Fruit fly (Drosophila melanogaster): ENCODE data around the gene CG6462.

CG6462 gene

dm6 chr3L:5996520-5996919 lies 40.4 kb upstream of the CG6462 start:
- no peak for TF ChIP-seq pdm3 (GFP tag; optimal IDR thresholded peaks at IDR 0.05)
- TF ChIP-seq fd85E (GFP tag; optimal IDR thresholded peaks at IDR 0.05) = no peak
- no peak for TF ChIP-seq CG11762 (GFP tag; optimal IDR thresholded peaks at IDR 0.05; ENCODE audit: insufficient read depth)
- TF ChIP-seq dsx (GFP tag; optimal IDR thresholded peaks at IDR 0.05; ENCODE audit: poor library complexity, severe bottlenecking) = no peak
- TF ChIP-seq net (GFP tag; optimal IDR thresholded peaks at IDR 0.05) = no peak
- no peak for TF ChIP-seq lz (GFP tag; optimal IDR thresholded peaks at IDR 0.05)
- no peak for TF ChIP-seq CG6808 (GFP tag; optimal IDR thresholded peaks at IDR 0.05)
- TF ChIP-seq Hr39 (GFP tag; optimal IDR thresholded peaks at IDR 0.05) = no peak
- no peak for TF ChIP-seq CG10631 (GFP tag; optimal IDR thresholded peaks at IDR 0.05)
- TF ChIP-seq CG7368 (GFP tag; optimal IDR thresholded peaks at IDR 0.05) = no peak
- no peak for TF ChIP-seq CG1621 (tag; optimal IDR thresholded peaks at IDR 0.05)
- TF ChIP-seq cyc (GFP tag; optimal IDR thresholded peaks at IDR 0.05) = no peak
- no peak for TF ChIP-seq Eip93F (GFP tag; optimal IDR thresholded peaks at IDR 0.05)
- no peak for TF ChIP-seq Lpt (GFP tag; optimal IDR thresholded peaks at IDR 0.05)
- no peak for TF ChIP-seq CG34406 (GFP tag; optimal IDR thresholded peaks at IDR 0.05)
- no peak for TF ChIP-seq CG3919 (GFP tag; optimal IDR thresholded peaks at IDR 0.05)

DNA sequence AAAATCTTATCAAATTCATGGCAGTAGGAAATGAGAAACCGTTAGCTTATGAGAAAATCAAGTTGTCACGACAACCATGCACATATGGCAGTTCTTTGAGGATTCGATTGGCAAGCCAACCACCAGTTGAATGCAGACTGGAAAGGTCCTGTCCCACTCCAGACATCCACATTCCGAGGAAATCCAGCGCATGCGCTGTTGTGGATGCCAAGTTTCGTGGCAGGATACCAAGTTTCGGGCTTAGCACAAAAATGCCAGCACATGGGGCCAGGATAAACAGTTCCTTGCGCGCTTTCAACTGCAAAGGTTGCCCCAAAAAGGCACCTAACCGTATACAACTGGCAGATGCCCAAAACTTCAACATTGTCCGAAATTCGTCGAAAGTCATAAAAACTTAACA lies 40.0 kb upstream of the CG6462 start, which contains the start of gene PVRAP:
Gene PVRAP (plus strand): TSS at position 273 of the 400 bp plus-strand sequence.
- TF ChIP-seq acj6 (GFP tag; optimal IDR thresholded peaks at IDR 0.05) (no peak), Gug (GFP tag; IDR thresholded peaks at IDR 0.05) (no peak), CG3032 (tag; optimal IDR thresholded peaks at IDR 0.05) (no peak), CG6163 (GFP tag; IDR thresholded peaks at IDR 0.05) (no peak), fd85E (GFP tag; optimal IDR thresholded peaks at IDR 0.05) (no peak), Hr4 (GFP tag; optimal IDR thresholded peaks at IDR 0.05) (no peak), Sox15 (GFP tag; optimal IDR thresholded peaks at IDR 0.05) (no peak), CG8319 (GFP tag; optimal IDR thresholded peaks at IDR 0.05) (no peak), CG11902 (GFP tag; optimal IDR thresholded peaks at IDR 0.05) (no peak), CG7368 (GFP tag; optimal IDR thresholded peaks at IDR 0.05) (no peak), CG8119 (GFP tag; IDR thresholded peaks at IDR 0.05) (no peak), CG6276 (GFP tag; optimal IDR thresholded peaks at IDR 0.05) (no peak)

dm6 chr3L:5999888-6000287 lies 37.0 kb upstream of the CG6462 start:
- TF ChIP-seq ss (GFP tag; optimal IDR thresholded peaks at IDR 0.05) = no peak
- no peak for TF ChIP-seq lz (GFP tag; optimal IDR thresholded peaks at IDR 0.05)
- TF ChIP-seq Smox (GFP tag; optimal IDR thresholded peaks at IDR 0.05) = no peak
- TF ChIP-seq CG3032 (tag; optimal IDR thresholded peaks at IDR 0.05) = no peak
- no peak for TF ChIP-seq CG11294 (GFP tag; IDR thresholded peaks at IDR 0.05)

dm6 chr3L:6000938-6001337 lies 36.0 kb upstream of the CG6462 start:
- TF ChIP-seq Blimp-1 (GFP tag; optimal IDR thresholded peaks at IDR 0.05) (no peak), CG11762 (GFP tag; optimal IDR thresholded peaks at IDR 0.05; ENCODE audit: insufficient read depth) (no peak), CG9139 (GFP tag; optimal IDR thresholded peaks at IDR 0.05) (no peak), vri (GFP tag; optimal IDR thresholded peaks at IDR 0.05) (no peak), CG10631 (GFP tag; optimal IDR thresholded peaks at IDR 0.05) (no peak), Hr38 (GFP tag; optimal IDR thresholded peaks at IDR 0.05) (no peak), CG6163 (GFP tag; IDR thresholded peaks at IDR 0.05) (no peak), Sox102F (GFP tag; optimal IDR thresholded peaks at IDR 0.05) (no peak), CG11294 (GFP tag; IDR thresholded peaks at IDR 0.05) (no peak), CG8119 (GFP tag; IDR thresholded peaks at IDR 0.05) (no peak), Eip93F (GFP tag; optimal IDR thresholded peaks at IDR 0.05) (no peak), CG11902 (GFP tag; optimal IDR thresholded peaks at IDR 0.05) (no peak), cyc (GFP tag; optimal IDR thresholded peaks at IDR 0.05) (no peak), fd59A (GFP tag; optimal IDR thresholded peaks at IDR 0.05) (no peak), eg (GFP tag; IDR thresholded peaks at IDR 0.05) (no peak), ss (GFP tag; optimal IDR thresholded peaks at IDR 0.05) (no peak), dsx (GFP tag; optimal IDR thresholded peaks at IDR 0.05; ENCODE audit: poor library complexity, severe bottlenecking) (no peak), Eip75B (GFP tag; optimal IDR thresholded peaks at IDR 0.05) (no peak)
